Worm (Caenorhabditis elegans): Measurements from ENCODE around the gene ZK355.2.

- TF ChIP-seq atf-7 (tag; optimal IDR thresholded peaks at IDR 0.05) (peak; percentile 37), T07F8.4 (tag; optimal IDR thresholded peaks at IDR 0.05) (no peak), Y56A3A.18 (GFP tag; IDR thresholded peaks at IDR 0.05) (no peak)
Measured at ce11 chrII:2913505-2913904, 10.2 kb upstream of the ZK355.2 start, which contains the start of gene ubc-15.
